Fruit fly (Drosophila melanogaster) whole organism, adult: ENCODE results near the gene CG43402.

Source experiments
- CG11617 ChIP-seq: fragments of 200-800 bp; sonication (Bioruptor generic); optimal IDR thresholded peaks from 2 replicates; lab custom pipeline; 2017; ENCODE audit warnings: mild to moderate bottlenecking, missing biosample characterization, missing genetic modification reagents, missing genetic modification characterization
- CG12768 ChIP-seq: fragments of 200-800 bp; sonication (Bioruptor generic); optimal IDR thresholded peaks from 2 replicates; lab custom pipeline; 2017; ENCODE audit warnings: missing biosample characterization, missing genetic modification characterization, mild to moderate bottlenecking, moderate library complexity, missing genetic modification reagents
- CG1620 ChIP-seq: fragments of 200-800 bp; sonication (Bioruptor generic); optimal IDR thresholded peaks from 2 replicates; lab custom pipeline; 2016; ENCODE audit warnings: missing biosample characterization, missing genetic modification characterization
- CG33017 ChIP-seq: fragments of 200-800 bp; sonication (Bioruptor generic); optimal IDR thresholded peaks from 2 replicates; lab custom pipeline; 2018; ENCODE audit warnings: missing biosample characterization, mild to moderate bottlenecking, missing genetic modification characterization, moderate library complexity
- CG7101 ChIP-seq: fragments of 200-800 bp; sonication (Bioruptor generic); optimal IDR thresholded peaks from 2 replicates; lab custom pipeline; 2018; ENCODE audit warnings: missing biosample characterization, mild to moderate bottlenecking, missing genetic modification characterization, moderate library complexity
- Mnt ChIP-seq: fragments of 200-800 bp; sonication (Bioruptor generic); optimal IDR thresholded peaks from 2 replicates; lab custom pipeline; 2016; ENCODE audit warnings: missing biosample characterization, mild to moderate bottlenecking, missing genetic modification characterization
- cic ChIP-seq: fragments of 200-800 bp; sonication (Bioruptor generic); optimal IDR thresholded peaks from 2 replicates; lab custom pipeline; 2017; ENCODE audit warnings: missing biosample characterization, mild to moderate bottlenecking, missing genetic modification characterization, moderate library complexity
- kay ChIP-seq: fragments of 200-800 bp; sonication (Bioruptor generic); peaks from one replicate; lab custom pipeline; 2016; ENCODE audit warnings: missing biosample characterization, missing genetic modification characterization, borderline replicate concordance
- pad ChIP-seq: fragments of 200-800 bp; sonication (Bioruptor generic); optimal IDR thresholded peaks from 3 replicates; lab custom pipeline; 2017; ENCODE audit warnings: missing biosample characterization, missing genetic modification characterization, mild to moderate bottlenecking, moderate library complexity, missing genetic modification reagents
- tj ChIP-seq: fragments of 200-800 bp; sonication (Bioruptor generic); optimal IDR thresholded peaks from 3 replicates; lab custom pipeline; 2017; ENCODE audit warnings: missing biosample characterization, mild to moderate bottlenecking, missing genetic modification characterization, moderate library complexity
- toe ChIP-seq: fragments of 200-800 bp; sonication (Bioruptor generic); optimal IDR thresholded peaks from 2 replicates; lab custom pipeline; 2016; ENCODE audit warnings: missing biosample characterization, missing genetic modification characterization

DNA sequence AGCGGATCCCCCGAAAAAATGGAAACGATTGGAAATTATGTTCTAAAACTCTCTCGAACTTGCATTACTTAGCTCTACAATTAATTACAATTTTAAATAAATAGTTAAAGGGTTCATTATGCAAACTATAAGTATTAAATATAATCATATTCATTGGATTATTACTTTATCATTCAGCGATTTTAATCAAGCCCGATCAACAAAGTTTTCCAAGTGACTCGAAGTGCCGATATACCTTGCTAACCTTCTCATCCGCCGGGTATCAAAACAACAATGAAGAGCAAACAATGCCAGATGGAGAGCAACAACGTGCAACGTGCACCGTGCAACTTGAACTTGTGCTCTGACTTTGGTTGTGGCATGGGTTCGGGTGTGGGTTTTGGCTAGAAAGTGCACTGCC lies 13.9 kb downstream of the CG43402 start:
- TF ChIP-seq tj (GFP tag; lab: Kevin White, UChicago) (no peak), kay (GFP tag; lab: Kevin White, UChicago) (no peak), CG7101 (tag; lab: Kevin White, UChicago) (no peak), cic (no peak), Mnt (GFP tag; lab: Kevin White, UChicago) (no peak), CG11617 (GFP tag; lab: Kevin White, UChicago) (no peak), CG1620 (no peak), toe (GFP tag; lab: Kevin White, UChicago) (no peak), CG12768 (GFP tag; lab: Kevin White, UChicago) (no peak), pad (GFP tag; lab: Kevin White, UChicago) (no peak), CG33017 (tag; lab: Kevin White, UChicago) (no peak)
